Fruit fly (Drosophila melanogaster) ovary, adult (tissue): ENCODE measurements around the gene Osi17.

ENCODE experiments used
- CG17801 ChIP-seq: fragments of 200-800 bp; optimal IDR thresholded peaks from 2 replicates; lab custom pipeline; 2019; ENCODE audit warnings: missing biosample characterization, mild to moderate bottlenecking, missing genetic modification characterization, moderate library complexity; ENCODE audit not compliant: partially characterized antibody

Gene Osi17

dm6 chr3R:6311641-6312259, at the start of gene Osi17:
Gene Osi17, plus strand, starts transcription at chr3R:6311772.
- TF ChIP-seq CG17801 (GFP tag; lab: Kevin White, UChicago), result no peak

dm6 chr3R:6263658-6264057, 47.9 kb upstream of the Osi17 start, which contains the start of gene Osi10a:
Gene Osi10a, plus strand, starts transcription at chr3R:6263958.
- TF ChIP-seq CG17801 (GFP tag; lab: Kevin White, UChicago), result no peak

dm6 chr3R:6265890-6266289, 45.7 kb upstream of the Osi17 start, which contains the start of gene Osi10b:
Gene Osi10b, plus strand, starts transcription at chr3R:6266190.
- no peak for TF ChIP-seq CG17801 (GFP tag; lab: Kevin White, UChicago)

dm6 chr3R:6268657-6269056, 42.9 kb upstream of the Osi17 start, which contains the start of gene Osi11:
Gene Osi11, minus strand, starts transcription at chr3R:6268757.
- no peak for TF ChIP-seq CG17801 (GFP tag; lab: Kevin White, UChicago)

- TF ChIP-seq CG17801 (GFP tag; lab: Kevin White, UChicago), result no peak
Observed at dm6 chr3R:6269986-6270385, 41.6 kb upstream of the Osi17 start.

dm6 chr3R:6278231-6278630, 33.3 kb upstream of the Osi17 start, which contains the start of gene Osi12:
Gene Osi12, plus strand, starts transcription at chr3R:6278531.
- TF ChIP-seq CG17801 (GFP tag; lab: Kevin White, UChicago), result no peak

dm6 chr3R:6285100-6285499, 26.5 kb upstream of the Osi17 start, which contains the start of gene CG15597:
Gene CG15597, minus strand, starts transcription at chr3R:6285200.
- TF ChIP-seq CG17801 (GFP tag; lab: Kevin White, UChicago), result no peak

- TF ChIP-seq CG17801 (GFP tag; lab: Kevin White, UChicago), result no peak
Observed at dm6 chr3R:6287433-6287832, 24.1 kb upstream of the Osi17 start, which contains the start of gene CG15594. Gene CG15594, plus strand, starts transcription at chr3R:6287733.

dm6 chr3R:6290289-6290688, 21.3 kb upstream of the Osi17 start:
- no peak for TF ChIP-seq CG17801 (GFP tag; lab: Kevin White, UChicago)

dm6 chr3R:6291437-6291836, 20.1 kb upstream of the Osi17 start, which contains the start of gene Osi13:
Gene Osi13, plus strand, starts transcription at chr3R:6291737.
- no peak for TF ChIP-seq CG17801 (GFP tag; lab: Kevin White, UChicago)

dm6 chr3R:6294046-6294445, 17.5 kb upstream of the Osi17 start:
- no peak for TF ChIP-seq CG17801 (GFP tag; lab: Kevin White, UChicago)

- TF ChIP-seq CG17801 (GFP tag; lab: Kevin White, UChicago), result no peak
Observed at dm6 chr3R:6297164-6297563, 14.4 kb upstream of the Osi17 start.

dm6 chr3R:6298828-6299227, 12.7 kb upstream of the Osi17 start, which contains the start of gene Osi14:
Gene Osi14, plus strand, starts transcription at chr3R:6299128.
- no peak for TF ChIP-seq CG17801 (GFP tag; lab: Kevin White, UChicago)

- no peak for TF ChIP-seq CG17801 (GFP tag; lab: Kevin White, UChicago)
Observed at dm6 chr3R:6301257-6301839, 10.2 kb upstream of the Osi17 start, which contains the start of gene Osi15. Gene Osi15, plus strand, starts transcription at chr3R:6301804.

dm6 chr3R:6303738-6304137, 7.8 kb upstream of the Osi17 start, which contains the start of gene CG46396:
Gene CG46396, plus strand, starts transcription at chr3R:6304038.
- TF ChIP-seq CG17801 (GFP tag; lab: Kevin White, UChicago), result no peak

dm6 chr3R:6304947-6305346, 6.6 kb upstream of the Osi17 start, which contains the start of gene Osi16:
Gene Osi16, plus strand, starts transcription at chr3R:6305247.
- TF ChIP-seq CG17801 (GFP tag; lab: Kevin White, UChicago), result no peak
